Worm (Caenorhabditis elegans) whole organism, early embryonic: ENCODE results near the gene grd-4.

Experiments
- aly-1 ChIP-seq: sonication (generic microtip); optimal IDR thresholded peaks from 2 replicates; lab custom pipeline; 2016; ENCODE audit warnings: missing genetic modification characterization, missing compliant biosample characterization
- ama-1 ChIP-seq: fragments of 150-350 bp; optimal IDR thresholded peaks from 2 replicates; lab custom pipeline; 2014

ce11 chrX:8499721-8500120, 1.3 kb upstream of the grd-4 start, which contains the start of gene grd-14:
- no peak for TF ChIP-seq ama-1
- no peak for TF ChIP-seq aly-1
